Fruit fly (Drosophila melanogaster): Measurements from ENCODE around the gene ine.

ine gene

dm6 chr2L:4440881-4441737 is 35.7 kb downstream of the ine start, which contains the start of gene CG15431 (continued):
- TF ChIP-seq sob (GFP tag; IDR thresholded peaks at IDR 0.05) (peak; percentile 71), Deaf1 (tag; optimal IDR thresholded peaks at IDR 0.05) (peak; percentile 55), inv (GFP tag; IDR thresholded peaks at IDR 0.05; ENCODE audit: partially characterized antibody) (no peak), br (optimal IDR thresholded peaks at IDR 0.05) (no peak), Myb (GFP tag; optimal IDR thresholded peaks at IDR 0.05) (no peak), CG43689 (GFP tag; IDR thresholded peaks at IDR 0.05) (no peak), CG7271 (tag; optimal IDR thresholded peaks at IDR 0.05) (no peak), CG10543 (GFP tag; optimal IDR thresholded peaks at IDR 0.05) (no peak), CG8944 (GFP tag; optimal IDR thresholded peaks at IDR 0.05) (no peak), E2f2 (GFP tag; IDR thresholded peaks at IDR 0.05) (peak; percentile 48), ato (GFP tag; IDR thresholded peaks at IDR 0.05; ENCODE audit: partially characterized antibody) (no peak), CG17568 (GFP tag; optimal IDR thresholded peaks at IDR 0.05) (no peak), onecut (GFP tag; IDR thresholded peaks at IDR 0.05) (peak; percentile 43), pzg (GFP tag; optimal IDR thresholded peaks at IDR 0.05) (no peak), pnt (GFP tag; optimal IDR thresholded peaks at IDR 0.05) (no peak), otp (GFP tag; IDR thresholded peaks at IDR 0.05) (no peak), grn (GFP tag; optimal IDR thresholded peaks at IDR 0.05) (no peak), CG13624 (GFP tag; optimal IDR thresholded peaks at IDR 0.05) (peak; percentile 25), Lpt (GFP tag; optimal IDR thresholded peaks at IDR 0.05) (no peak), CG12104 (GFP tag; optimal IDR thresholded peaks at IDR 0.05) (peak; percentile 29), sug (tag; optimal IDR thresholded peaks at IDR 0.05) (peak; percentile 37), MESR4 (GFP tag; optimal IDR thresholded peaks at IDR 0.05) (no peak), Jarid2 (GFP tag; optimal IDR thresholded peaks at IDR 0.05) (peak; percentile 82), CG12155 (GFP tag; optimal IDR thresholded peaks at IDR 0.05) (no peak), CG10274 (GFP tag; optimal IDR thresholded peaks at IDR 0.05) (peak; percentile 21), Nf-YB (GFP tag; optimal IDR thresholded peaks at IDR 0.05) (no peak), CG11560 (tag; IDR thresholded peaks at IDR 0.05) (0 out of 3 replicates have a peak, but pooled peaks have one; percentile 51), Xrp1 (GFP tag; IDR thresholded peaks at IDR 0.05) (peak; percentile 57), ara (GFP tag; IDR thresholded peaks at IDR 0.05) (no peak), D19B (GFP tag; optimal IDR thresholded peaks at IDR 0.05) (no peak), CG8290 (GFP tag; optimal IDR thresholded peaks at IDR 0.05) (no peak), CG8290 (tag; optimal IDR thresholded peaks at IDR 0.05) (no peak), dan (GFP tag; IDR thresholded peaks at IDR 0.05) (no peak), CG1024 (GFP tag; IDR thresholded peaks at IDR 0.05) (0 out of 2 replicates have a peak, but pooled peaks have one; percentile 40), CG33213 (GFP tag; optimal IDR thresholded peaks at IDR 0.05) (no peak), D19A (tag; optimal IDR thresholded peaks at IDR 0.05) (no peak), cad (GFP tag; optimal IDR thresholded peaks at IDR 0.05) (no peak), BtbVII (GFP tag; optimal IDR thresholded peaks at IDR 0.05) (peak; percentile 43), CG31441 (GFP tag; IDR thresholded peaks at IDR 0.05) (peak; percentile 46; the same call in 1 of the 2 replicates), slou (GFP tag; optimal IDR thresholded peaks at IDR 0.05) (no peak), HLH3B (GFP tag; IDR thresholded peaks at IDR 0.05) (peak; percentile 65; the same call in 1 of the 2 replicates), Neu2 (GFP tag; optimal IDR thresholded peaks at IDR 0.05; ENCODE audit: borderline replicate concordance) (no peak), CG31365 (tag; optimal IDR thresholded peaks at IDR 0.05) (no peak), CG17802 (tag; optimal IDR thresholded peaks at IDR 0.05) (no peak), CG11696 (GFP tag; IDR thresholded peaks at IDR 0.05) (no peak), Ravus (GFP tag; IDR thresholded peaks at IDR 0.05) (no peak), shn (GFP tag; optimal IDR thresholded peaks at IDR 0.05) (no peak), gcm2 (GFP tag; optimal IDR thresholded peaks at IDR 0.05) (peak; percentile 18), Usf (GFP tag; optimal IDR thresholded peaks at IDR 0.05) (no peak), CG3726 (GFP tag; IDR thresholded peaks at IDR 0.05) (peak; percentile 59; the same call in 1 of the 3 replicates), wdn (GFP tag; IDR thresholded peaks at IDR 0.05) (no peak)
